Worm (Caenorhabditis elegans) whole organism, L4 larva: ENCODE measurements around the gene qns-1.

Source experiments
- T26A8.4 ChIP-seq: fragments of 200-800 bp; sonication (Bioruptor generic); IDR thresholded peaks from 2 replicates; pipeline ENCODE4 v1.3.6; 2022; ENCODE audit warnings: missing genetic modification characterization, missing compliant biosample characterization
- attf-4 ChIP-seq: sonication (generic microtip); optimal IDR thresholded peaks from 3 replicates; lab custom pipeline; 2017; ENCODE audit warnings: missing biosample characterization, missing genetic modification characterization
- madf-5 ChIP-seq, 2 experiments: fragments of 200-800 bp; sonication (Bioruptor generic); IDR thresholded peaks; 2 replicates each; pipeline ENCODE4 v1.3.6; 2022; ENCODE audit warnings: missing compliant biosample characterization in 2 of 2, missing genetic modification characterization in 2 of 2
- nhr-237 ChIP-seq: sonication (generic microtip); optimal IDR thresholded peaks from 2 replicates; lab custom pipeline; 2017; ENCODE audit warnings: missing biosample characterization, missing genetic modification characterization
- nhr-77 ChIP-seq: fragments of 150-350 bp; optimal IDR thresholded peaks from 2 replicates; lab custom pipeline; 2014; ENCODE audit warnings: missing biosample characterization, missing genetic modification characterization

- TF ChIP-seq nhr-77 (tag; lab: Kevin White, UChicago) (peak; percentile 25), T26A8.4 (GFP tag; lab: Robert Waterston, UW) (no peak), nhr-237 (tag; lab: Kevin White, UChicago) (no peak), madf-5 (GFP tag; IDR thresholded peaks at IDR 0.05; lab: Robert Waterston, UW) (no peak), attf-4 (tag; lab: Kevin White, UChicago) (no peak)
These were observed 24.2 kb upstream of the qns-1 start, which contains the start of gene tkt-1 for ce11 chrIV:10243276-10243675.
